In the genomic region with DNA sequence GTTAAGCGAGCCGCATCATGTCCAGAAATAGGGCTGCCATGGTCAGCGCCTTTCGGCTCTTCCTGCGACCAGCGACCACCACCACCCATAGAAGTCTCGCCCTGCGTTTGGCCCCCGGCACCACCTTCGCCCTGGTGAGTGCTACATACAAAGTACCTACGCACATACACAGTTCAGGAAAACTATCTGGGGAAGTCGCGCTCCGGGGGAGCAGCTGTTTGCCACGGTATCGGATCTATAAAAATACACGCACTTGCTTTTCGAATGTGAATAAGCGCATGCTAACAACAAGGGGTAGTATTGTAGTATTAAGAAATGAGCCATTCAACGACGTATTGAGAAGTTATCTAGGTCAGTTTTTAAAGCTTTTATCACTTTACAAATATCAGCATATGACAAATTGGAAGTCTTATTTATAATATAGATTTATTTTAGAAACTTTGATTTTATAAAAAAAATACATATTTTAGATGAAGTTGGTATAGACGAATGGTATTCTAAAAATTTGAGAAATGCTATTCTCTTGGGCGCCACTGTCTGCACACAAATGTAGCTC, we compare ENCODE assay signal across 3 fruit fly cellular contexts.
TF ChIP-seq lines count a peak whose summit lies in the region.

No protein-coding gene starts in this region.

TF ChIP-seq in whole organism, embryonic, 481 proteins besides CTCF, POLR2A, EP300 and RAD21 (continued from another document and continues in another):
- TF ChIP-seq pfk (GFP tag; optimal IDR thresholded peaks at IDR 0.05; lab: Kevin White, UChicago) (no peak), br (optimal IDR thresholded peaks at IDR 0.05; lab: Kevin White, UChicago) (no peak), CG31224 (GFP tag; IDR thresholded peaks at IDR 0.05; lab: Robert Waterston, UW) (no peak; the same call in 1 of the 2 replicates), jing (GFP tag; optimal IDR thresholded peaks at IDR 0.05; lab: Kevin White, UChicago) (no peak), CG4424 (GFP tag; optimal IDR thresholded peaks at IDR 0.05; lab: Kevin White, UChicago) (peak; percentile 35), Rfx (GFP tag; IDR thresholded peaks at IDR 0.05; lab: Robert Waterston, UW) (peak; percentile 43; the same call in 1 of the 2 replicates), E2f2 (GFP tag; IDR thresholded peaks at IDR 0.05; lab: Robert Waterston, UW) (peak; percentile 42; the same call in 1 of the 2 replicates), Awh (GFP tag; IDR thresholded peaks at IDR 0.05; lab: Robert Waterston, UW) (no peak), CG6175 (GFP tag; IDR thresholded peaks at IDR 0.05; lab: Robert Waterston, UW) (0 out of 3 replicates have a peak, but pooled peaks have one; percentile 13), crol (GFP tag; IDR thresholded peaks at IDR 0.05; lab: Robert Waterston, UW) (peak; percentile 44; the same call in 1 of the 2 replicates), Xrp1 (GFP tag; IDR thresholded peaks at IDR 0.05; lab: Robert Waterston, UW) (peak; percentile 59), yki (optimal IDR thresholded peaks at IDR 0.05; lab: Kevin White, UChicago) (no peak), CG12299 (tag; optimal IDR thresholded peaks at IDR 0.05; lab: Kevin White, UChicago) (no peak), Bteb2 (GFP tag; optimal IDR thresholded peaks at IDR 0.05; lab: Kevin White, UChicago) (no peak), ssp (GFP tag; IDR thresholded peaks at IDR 0.05; lab: Robert Waterston, UW) (peak; percentile 13; the same call in 1 of the 2 replicates), HLH54F (GFP tag; optimal IDR thresholded peaks at IDR 0.05; lab: Kevin White, UChicago) (no peak), CG30403 (GFP tag; optimal IDR thresholded peaks at IDR 0.05; lab: Kevin White, UChicago) (peak; percentile 50), CG4707 (GFP tag; optimal IDR thresholded peaks at IDR 0.05; lab: Kevin White, UChicago) (no peak), CG13624 (GFP tag; optimal IDR thresholded peaks at IDR 0.05; lab: Kevin White, UChicago) (no peak), HHEX (GFP tag; optimal IDR thresholded peaks at IDR 0.05; lab: Kevin White, UChicago) (peak; percentile 48), CG6765 (GFP tag; optimal IDR thresholded peaks at IDR 0.05; lab: Kevin White, UChicago) (peak; percentile 32), sob (GFP tag; IDR thresholded peaks at IDR 0.05; lab: Robert Waterston, UW) (no peak), Dip2 (GFP tag; IDR thresholded peaks at IDR 0.05; lab: Robert Waterston, UW) (no peak), Dp (GFP tag; optimal IDR thresholded peaks at IDR 0.05; lab: Kevin White, UChicago) (no peak), CG1792 (GFP tag; optimal IDR thresholded peaks at IDR 0.05; lab: Kevin White, UChicago) (no peak), Asciz (GFP tag; optimal IDR thresholded peaks at IDR 0.05; lab: Kevin White, UChicago) (peak; percentile 50), corto (GFP tag; optimal IDR thresholded peaks at IDR 0.05; lab: Kevin White, UChicago) (no peak), CG17829 (tag; optimal IDR thresholded peaks at IDR 0.05; lab: Kevin White, UChicago) (peak; percentile 65), NC2α (GFP tag; optimal IDR thresholded peaks at IDR 0.05; lab: Kevin White, UChicago) (no peak), CG7372 (GFP tag; IDR thresholded peaks at IDR 0.05; lab: Robert Waterston, UW) (no peak), Med (GFP tag; lab: Kevin White, UChicago) (peak; percentile 73), nerfin-2 (GFP tag; IDR thresholded peaks at IDR 0.05; lab: Robert Waterston, UW; ENCODE audit: partially characterized antibody) (no peak), CG15514 (GFP tag; optimal IDR thresholded peaks at IDR 0.05; lab: Kevin White, UChicago) (peak; percentile 26), CG8290 (GFP tag; optimal IDR thresholded peaks at IDR 0.05; lab: Kevin White, UChicago) (no peak), CG8290 (tag; optimal IDR thresholded peaks at IDR 0.05; lab: Kevin White, UChicago) (no peak), CG11093 (GFP tag; IDR thresholded peaks at IDR 0.05; lab: Robert Waterston, UW) (no peak), eve (GFP tag; optimal IDR thresholded peaks at IDR 0.05; lab: Kevin White, UChicago) (no peak), CG9876 (GFP tag; optimal IDR thresholded peaks at IDR 0.05; lab: Kevin White, UChicago) (no peak), Dref (GFP tag; IDR thresholded peaks at IDR 0.05; lab: Robert Waterston, UW) (no peak), Dek (tag; optimal IDR thresholded peaks at IDR 0.05; lab: Kevin White, UChicago) (peak; percentile 31), Hr51 (GFP tag; optimal IDR thresholded peaks at IDR 0.05; lab: Kevin White, UChicago) (peak in 1 of 2 experiments; percentile 78), CG11247 (GFP tag; IDR thresholded peaks at IDR 0.05; lab: Robert Waterston, UW) (no peak)

TF ChIP-seq in whole organism, prepupa, 60 proteins besides CTCF, POLR2A, EP300 and RAD21 (continued from another document):
- TF ChIP-seq CG34406 (GFP tag; optimal IDR thresholded peaks at IDR 0.05; lab: Kevin White, UChicago) (peak; percentile 68), Sox15 (GFP tag; optimal IDR thresholded peaks at IDR 0.05; lab: Kevin White, UChicago) (peak; percentile 13), Sox102F (GFP tag; optimal IDR thresholded peaks at IDR 0.05; lab: Kevin White, UChicago) (peak; percentile 5), Gug (GFP tag; IDR thresholded peaks at IDR 0.05; lab: Robert Waterston, UW) (0 out of 2 replicates have a peak, but pooled peaks have one; percentile 12), CG4318 (GFP tag; optimal IDR thresholded peaks at IDR 0.05; lab: Kevin White, UChicago) (peak; percentile 41), pdm3 (GFP tag; optimal IDR thresholded peaks at IDR 0.05; lab: Kevin White, UChicago) (peak; percentile 34), vri (GFP tag; optimal IDR thresholded peaks at IDR 0.05; lab: Kevin White, UChicago) (no peak), CG8119 (GFP tag; IDR thresholded peaks at IDR 0.05; lab: Robert Waterston, UW) (peak; percentile 83), CG9139 (GFP tag; optimal IDR thresholded peaks at IDR 0.05; lab: Kevin White, UChicago) (peak; percentile 58), Ets96B (tag; optimal IDR thresholded peaks at IDR 0.05; lab: Kevin White, UChicago) (peak; percentile 67), CG6276 (GFP tag; optimal IDR thresholded peaks at IDR 0.05; lab: Kevin White, UChicago) (peak; percentile 66), CG32006 (GFP tag; optimal IDR thresholded peaks at IDR 0.05; lab: Kevin White, UChicago) (peak; percentile 77), topi (GFP tag; optimal IDR thresholded peaks at IDR 0.05; lab: Kevin White, UChicago) (peak; percentile 28), CG6854 (GFP tag; optimal IDR thresholded peaks at IDR 0.05; lab: Kevin White, UChicago) (no peak), eg (GFP tag; IDR thresholded peaks at IDR 0.05; lab: Robert Waterston, UW) (peak; percentile 55; the same call in 2 of the 3 replicates), CG6792 (GFP tag; optimal IDR thresholded peaks at IDR 0.05; lab: Kevin White, UChicago) (peak; percentile 34), Sox14 (GFP tag; optimal IDR thresholded peaks at IDR 0.05; lab: Kevin White, UChicago) (peak; percentile 25), lz (GFP tag; optimal IDR thresholded peaks at IDR 0.05; lab: Kevin White, UChicago) (no peak), Smox (GFP tag; optimal IDR thresholded peaks at IDR 0.05; lab: Kevin White, UChicago) (peak; percentile 7), esn (GFP tag; optimal IDR thresholded peaks at IDR 0.05; lab: Kevin White, UChicago) (peak; percentile 25), CG6808 (GFP tag; optimal IDR thresholded peaks at IDR 0.05; lab: Kevin White, UChicago) (peak; percentile 50), dsx (GFP tag; optimal IDR thresholded peaks at IDR 0.05; lab: Kevin White, UChicago; ENCODE audit: poor library complexity, severe bottlenecking) (peak; percentile 82), CG11762 (GFP tag; optimal IDR thresholded peaks at IDR 0.05; lab: Kevin White, UChicago; ENCODE audit: insufficient read depth) (peak; percentile 40), Eip78C (GFP tag; lab: Kevin White, UChicago) (peak; percentile 89), svp (GFP tag; lab: Kevin White, UChicago) (peak; percentile 62), fd59A (GFP tag; optimal IDR thresholded peaks at IDR 0.05; lab: Kevin White, UChicago) (no peak), CG3919 (GFP tag; optimal IDR thresholded peaks at IDR 0.05; lab: Kevin White, UChicago) (peak; percentile 57), Ets21C (GFP tag; optimal IDR thresholded peaks at IDR 0.05; lab: Kevin White, UChicago) (no peak), CG31627 (GFP tag; optimal IDR thresholded peaks at IDR 0.05; lab: Kevin White, UChicago) (no peak), Lpt (GFP tag; optimal IDR thresholded peaks at IDR 0.05; lab: Kevin White, UChicago) (peak; percentile 44), Eip75B (GFP tag; optimal IDR thresholded peaks at IDR 0.05; lab: Kevin White, UChicago) (no peak), CG10669 (GFP tag; optimal IDR thresholded peaks at IDR 0.05; lab: Kevin White, UChicago) (peak; percentile 52), acj6 (GFP tag; optimal IDR thresholded peaks at IDR 0.05; lab: Kevin White, UChicago) (peak; percentile 65), CG16779 (tag; optimal IDR thresholded peaks at IDR 0.05; lab: Kevin White, UChicago) (no peak), OdsH (GFP tag; optimal IDR thresholded peaks at IDR 0.05; lab: Kevin White, UChicago) (peak; percentile 61), CG8632 (GFP tag; optimal IDR thresholded peaks at IDR 0.05; lab: Kevin White, UChicago) (peak; percentile 64), CG7368 (GFP tag; optimal IDR thresholded peaks at IDR 0.05; lab: Kevin White, UChicago) (peak; percentile 28), Hr38 (GFP tag; optimal IDR thresholded peaks at IDR 0.05; lab: Kevin White, UChicago) (no peak)
TF ChIP-seq in whole organism, prepupa: peak in this region for 43.

TF ChIP-seq in whole organism, wandering third instar larva, 38 proteins besides CTCF, POLR2A, EP300 and RAD21 (continued from another document):
- no peak for TF ChIP-seq dsf (GFP tag; optimal IDR thresholded peaks at IDR 0.05; lab: Kevin White, UChicago; ENCODE audit: borderline replicate concordance)
- TF ChIP-seq Myc (optimal IDR thresholded peaks at IDR 0.05; lab: Kevin White, UChicago), result no peak
- peak; percentile 35 for TF ChIP-seq dmrt93B (GFP tag; optimal IDR thresholded peaks at IDR 0.05; lab: Kevin White, UChicago)
- TF ChIP-seq CG32264 (GFP tag; optimal IDR thresholded peaks at IDR 0.05; lab: Kevin White, UChicago), result no peak
- no peak for TF ChIP-seq Abd-B (GFP tag; optimal IDR thresholded peaks at IDR 0.05; lab: Kevin White, UChicago)
- TF ChIP-seq rgr (GFP tag; optimal IDR thresholded peaks at IDR 0.05; lab: Kevin White, UChicago), result peak; percentile 47
- no peak for TF ChIP-seq lola (GFP tag; optimal IDR thresholded peaks at IDR 0.05; lab: Kevin White, UChicago)
- TF ChIP-seq N (GFP tag; optimal IDR thresholded peaks at IDR 0.05; lab: Kevin White, UChicago), result no peak
- peak; percentile 45 for TF ChIP-seq OdsH (GFP tag; optimal IDR thresholded peaks at IDR 0.05; lab: Kevin White, UChicago)
